Worm (Caenorhabditis elegans) whole organism, L2 larva: ENCODE measurements around the gene oac-38.

Experiments used
- C34F6.9 ChIP-seq: fragments of 150-350 bp; optimal IDR thresholded peaks from 2 replicates; lab custom pipeline; 2014; ENCODE audit warnings: missing biosample characterization, missing genetic modification characterization
- F13H6.1 ChIP-seq: sonication (generic microtip); optimal IDR thresholded peaks from 2 replicates; lab custom pipeline; 2016; ENCODE audit warnings: missing genetic modification characterization, missing compliant biosample characterization
- Y55F3AM.14 ChIP-seq: fragments of 200-800 bp; sonication (Bioruptor generic); optimal IDR thresholded peaks from 2 replicates; lab custom pipeline; 2018; ENCODE audit warnings: mild to moderate bottlenecking, missing genetic modification characterization, missing compliant biosample characterization
- ZK546.5 ChIP-seq: sonication (generic microtip); optimal IDR thresholded peaks from 2 replicates; lab custom pipeline; 2017; ENCODE audit warnings: missing biosample characterization, missing genetic modification characterization
- aly-2 ChIP-seq: fragments of 150-350 bp; optimal IDR thresholded peaks from 2 replicates; lab custom pipeline; 2014; ENCODE audit warnings: missing biosample characterization, missing genetic modification characterization
- ama-1 ChIP-seq: fragments of 150-350 bp; optimal IDR thresholded peaks from 2 replicates; lab custom pipeline; 2018; ENCODE audit warnings: inconsistent platforms
- blmp-1 ChIP-seq: sonication (generic microtip); optimal IDR thresholded peaks from 2 replicates; lab custom pipeline; 2017; ENCODE audit warnings: missing genetic modification characterization, mild to moderate bottlenecking, missing compliant biosample characterization, antibody characterized with exemption, moderate library complexity; ENCODE audit not compliant: insufficient read depth
- ceh-16 ChIP-seq: fragments of 150-350 bp; optimal IDR thresholded peaks from 2 replicates; lab custom pipeline; 2014; ENCODE audit warnings: missing biosample characterization, missing genetic modification characterization
- crh-2 ChIP-seq: sonication (generic microtip); optimal IDR thresholded peaks from 2 replicates; lab custom pipeline; 2017; ENCODE audit warnings: missing biosample characterization, missing genetic modification characterization
- egl-27 ChIP-seq: sonication (generic microtip); optimal IDR thresholded peaks from 3 replicates; lab custom pipeline; 2017; ENCODE audit warnings: missing biosample characterization, missing genetic modification reagents, missing genetic modification characterization
- elt-1 ChIP-seq: fragments of 150-350 bp; optimal IDR thresholded peaks from 2 replicates; lab custom pipeline; 2014; ENCODE audit warnings: missing biosample characterization, missing genetic modification characterization
- elt-3 ChIP-seq: sonication (generic microtip); optimal IDR thresholded peaks from 2 replicates; lab custom pipeline; 2017; ENCODE audit warnings: missing biosample characterization, missing genetic modification characterization
- gmeb-1 ChIP-seq: fragments of 150-350 bp; optimal IDR thresholded peaks from 2 replicates; lab custom pipeline; 2014; ENCODE audit warnings: missing biosample characterization, missing genetic modification characterization
- lin-11 ChIP-seq: fragments of 150-350 bp; sonication (generic microtip); optimal IDR thresholded peaks from 2 replicates; lab custom pipeline; 2014; ENCODE audit warnings: missing biosample characterization, missing genetic modification characterization, inconsistent platforms, mixed read lengths
- lin-13 ChIP-seq: fragments of 150-350 bp; optimal IDR thresholded peaks from 2 replicates; lab custom pipeline; 2014; ENCODE audit warnings: missing biosample characterization, missing genetic modification reagents, missing genetic modification characterization
- lin-39 ChIP-seq: fragments of 150-350 bp; optimal IDR thresholded peaks from 2 replicates; lab custom pipeline; 2014; ENCODE audit warnings: missing biosample characterization, missing genetic modification reagents, missing genetic modification characterization
- lsy-2 ChIP-seq, 2 experiments: fragments of 150-350 bp in 1 of 2; sonication (generic microtip) in 1 of 2; optimal IDR thresholded peaks; 2 replicates each; lab custom pipeline; 2014 to 2017; ENCODE audit warnings: missing biosample characterization in 2 of 2, missing genetic modification characterization in 2 of 2
- mbf-1 ChIP-seq: sonication (generic microtip); optimal IDR thresholded peaks from 2 replicates; lab custom pipeline; 2017; ENCODE audit warnings: missing biosample characterization, missing genetic modification characterization
- mdl-1 ChIP-seq, 2 experiments: fragments of 150-350 bp in 1 of 2; sonication (generic microtip) in 1 of 2; optimal IDR thresholded peaks; 2 replicates each; lab custom pipeline; 2017; ENCODE audit warnings: missing biosample characterization in 2 of 2, missing genetic modification characterization in 2 of 2
- nhr-10 ChIP-seq: sonication (generic microtip); optimal IDR thresholded peaks from 2 replicates; lab custom pipeline; 2017; ENCODE audit warnings: missing biosample characterization, missing genetic modification characterization
- nhr-11 ChIP-seq: fragments of 150-350 bp; optimal IDR thresholded peaks from 2 replicates; lab custom pipeline; 2014; ENCODE audit warnings: missing biosample characterization, missing genetic modification characterization
- nhr-129 ChIP-seq: fragments of 150-350 bp; optimal IDR thresholded peaks from 2 replicates; lab custom pipeline; 2014; ENCODE audit warnings: missing biosample characterization, missing genetic modification characterization
- nhr-21 ChIP-seq: fragments of 150-350 bp; optimal IDR thresholded peaks from 2 replicates; lab custom pipeline; 2014; ENCODE audit warnings: missing biosample characterization, missing genetic modification characterization
- nhr-23 ChIP-seq: fragments of 150-350 bp; optimal IDR thresholded peaks from 2 replicates; lab custom pipeline; 2014; ENCODE audit warnings: missing biosample characterization, missing genetic modification reagents, missing genetic modification characterization
- nhr-237 ChIP-seq: fragments of 150-350 bp; optimal IDR thresholded peaks from 2 replicates; lab custom pipeline; 2014; ENCODE audit warnings: missing biosample characterization, missing genetic modification characterization
- nhr-25 ChIP-seq: fragments of 150-350 bp; sonication (generic microtip); optimal IDR thresholded peaks from 3 replicates; lab custom pipeline; 2014; ENCODE audit warnings: missing biosample characterization, missing genetic modification characterization
- nhr-6 ChIP-seq: fragments of 150-350 bp; optimal IDR thresholded peaks from 2 replicates; lab custom pipeline; 2014; ENCODE audit warnings: missing biosample characterization, missing genetic modification characterization
- nhr-77 ChIP-seq: fragments of 150-350 bp; optimal IDR thresholded peaks from 2 replicates; lab custom pipeline; 2014; ENCODE audit warnings: missing biosample characterization, missing genetic modification characterization
- peb-1 ChIP-seq: fragments of 150-350 bp; optimal IDR thresholded peaks from 2 replicates; lab custom pipeline; 2014; ENCODE audit warnings: missing biosample characterization, missing genetic modification characterization
- sem-4 ChIP-seq: fragments of 150-350 bp; optimal IDR thresholded peaks from 2 replicates; lab custom pipeline; 2014; ENCODE audit warnings: missing biosample characterization, missing genetic modification reagents, missing genetic modification characterization
- skn-1 ChIP-seq: sonication (generic microtip); optimal IDR thresholded peaks from 2 replicates; lab custom pipeline; 2017; ENCODE audit warnings: missing biosample characterization, missing genetic modification characterization
- sma-3 ChIP-seq: sonication (generic microtip); optimal IDR thresholded peaks from 2 replicates; lab custom pipeline; 2016; ENCODE audit warnings: missing genetic modification reagents, missing genetic modification characterization, missing compliant biosample characterization
- snpc-4 ChIP-seq: fragments of 150-350 bp; optimal IDR thresholded peaks from 2 replicates; lab custom pipeline; 2014; ENCODE audit warnings: missing biosample characterization, missing genetic modification characterization
- unc-55 ChIP-seq: fragments of 150-350 bp; sonication (generic microtip); optimal IDR thresholded peaks from 3 replicates; lab custom pipeline; 2014; ENCODE audit warnings: missing biosample characterization, missing genetic modification reagents, missing genetic modification characterization
- zag-1 ChIP-seq: fragments of 150-350 bp; optimal IDR thresholded peaks from 2 replicates; lab custom pipeline; 2014; ENCODE audit warnings: missing biosample characterization, missing genetic modification characterization
- ztf-1 ChIP-seq: fragments of 200-800 bp; sonication (Bioruptor generic); conservative IDR thresholded peaks from 2 replicates; pipeline ENCODE4 v1.3.6; 2022; ENCODE audit warnings: missing genetic modification characterization, missing compliant biosample characterization
- ztf-4 ChIP-seq: fragments of 150-350 bp; optimal IDR thresholded peaks from 2 replicates; lab custom pipeline; 2014; ENCODE audit warnings: missing biosample characterization, missing genetic modification characterization

oac-38 gene

DNA sequence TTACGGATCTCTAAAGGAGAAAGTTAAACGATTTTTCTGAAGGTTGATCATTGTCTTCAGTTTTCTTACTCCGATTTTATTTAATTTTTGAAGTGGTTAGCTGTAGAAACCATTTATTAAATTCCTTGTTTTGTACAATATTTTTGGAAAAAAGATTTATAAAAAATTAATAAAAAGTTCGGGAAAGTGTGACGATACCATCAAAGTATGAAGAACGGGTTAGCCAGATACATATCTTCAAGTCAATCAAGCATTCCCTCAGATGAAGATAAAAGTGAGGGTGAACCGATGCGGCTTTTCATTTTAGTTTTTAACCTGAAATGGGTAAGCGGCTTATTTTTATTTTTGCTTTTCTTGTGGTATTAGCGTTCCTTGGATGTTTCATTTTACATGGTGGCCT is 12.3 kb upstream of the oac-38 start, which contains the start of gene R05A10.6:
R05A10.6 (plus strand) TSS at position 301 of the 400 bp plus-strand sequence.
- TF ChIP-seq skn-1 (tag; lab: Kevin White, UChicago) (no peak), nhr-23 (tag; lab: Kevin White, UChicago) (no peak), egl-27 (tag; lab: Kevin White, UChicago) (no peak), nhr-129 (tag; lab: Kevin White, UChicago) (no peak), lin-11 (tag; lab: Kevin White, UChicago) (no peak), C34F6.9 (tag; lab: Kevin White, UChicago) (no peak), ztf-1 (GFP tag; lab: Robert Waterston, UW) (no peak), nhr-77 (tag; lab: Kevin White, UChicago) (no peak), lin-39 (no peak), Y55F3AM.14 (GFP tag; lab: Kevin White, UChicago) (no peak), gmeb-1 (tag; lab: Kevin White, UChicago) (no peak), nhr-237 (tag; lab: Kevin White, UChicago) (no peak), nhr-10 (tag; lab: Kevin White, UChicago) (no peak), lin-13 (GFP tag; lab: Kevin White, UChicago) (no peak), ZK546.5 (tag; lab: Kevin White, UChicago) (no peak)

DNA sequence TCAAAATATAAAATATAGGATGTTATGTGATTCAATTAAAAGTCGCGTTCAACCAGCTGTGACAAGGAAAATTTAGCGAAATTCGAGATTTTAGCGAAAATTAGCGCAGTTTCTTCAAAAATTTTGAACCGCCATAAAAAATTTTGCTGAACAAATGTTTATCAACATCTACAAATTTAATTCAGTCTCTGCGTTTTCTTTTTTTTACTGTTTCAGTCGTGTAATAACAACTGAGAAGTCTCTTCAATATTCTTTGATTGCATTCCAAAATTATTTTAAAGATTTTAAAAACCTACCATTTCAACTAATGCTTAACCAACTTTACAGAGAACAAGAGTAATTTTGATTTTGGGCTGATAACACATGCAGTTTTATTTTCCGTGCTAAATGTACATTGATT is 10.9 kb upstream of the oac-38 start:
- no peak for TF ChIP-seq ama-1 (lab: Kevin White, UChicago)
- TF ChIP-seq snpc-4 (tag; lab: Kevin White, UChicago), result no peak
- TF ChIP-seq Y55F3AM.14 (GFP tag; lab: Kevin White, UChicago), result no peak
- no peak for TF ChIP-seq crh-2 (tag; lab: Kevin White, UChicago)
- no peak for TF ChIP-seq F13H6.1 (tag; lab: Kevin White, UChicago)
- TF ChIP-seq nhr-21 (tag; lab: Kevin White, UChicago), result no peak
- no peak for TF ChIP-seq nhr-25 (tag; lab: Kevin White, UChicago)
- TF ChIP-seq sem-4 (tag; lab: Kevin White, UChicago), result no peak
- TF ChIP-seq unc-55 (GFP tag; lab: Kevin White, UChicago), result no peak

DNA sequence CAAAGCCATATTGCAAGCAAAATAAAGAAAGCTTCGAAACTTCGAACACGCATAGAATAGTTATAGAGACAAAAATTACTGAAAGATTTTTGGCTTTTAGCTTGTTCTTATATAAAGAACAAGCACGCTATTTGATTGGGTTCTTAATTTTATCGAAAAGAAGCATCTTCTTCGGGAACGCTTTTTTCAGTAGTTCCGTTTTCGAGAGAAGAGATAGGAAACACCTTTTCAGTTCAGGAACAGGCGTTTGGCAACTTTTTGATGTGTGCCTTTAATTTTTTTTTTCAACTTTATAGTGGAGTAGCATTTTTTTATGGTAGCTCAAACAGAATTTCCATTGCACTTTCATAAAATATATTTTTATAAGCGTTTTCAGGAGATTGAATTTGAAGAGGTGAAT is 9.6 kb upstream of the oac-38 start, which contains the start of gene R05A10.7:
R05A10.7 (minus strand) TSS at position 101 of the 400 bp plus-strand sequence.
- TF ChIP-seq ztf-4 (tag; lab: Kevin White, UChicago) (no peak), blmp-1 (no peak), nhr-25 (tag; lab: Kevin White, UChicago) (no peak), lin-11 (tag; lab: Kevin White, UChicago) (no peak), elt-1 (tag; lab: Kevin White, UChicago) (no peak), lsy-2 (tag; optimal IDR thresholded peaks at IDR 0.05; lab: Kevin White, UChicago) (no peak), lin-13 (GFP tag; lab: Kevin White, UChicago) (no peak), Y55F3AM.14 (GFP tag; lab: Kevin White, UChicago) (no peak), ztf-1 (GFP tag; lab: Robert Waterston, UW) (no peak), zag-1 (tag; lab: Kevin White, UChicago) (no peak), lin-39 (no peak), crh-2 (tag; lab: Kevin White, UChicago) (no peak)
- TF ChIP-seq, all 48 proteins: peak for 0

ce11 chrIV:14158086-14158485 is 4.9 kb upstream of the oac-38 start, which contains the start of gene R05A10.8:
R05A10.8 (minus strand) TSS chrIV:14158186.
- TF ChIP-seq nhr-10 (tag; lab: Kevin White, UChicago) (no peak), aly-2 (tag; lab: Kevin White, UChicago) (no peak), mbf-1 (tag; lab: Kevin White, UChicago) (no peak), sem-4 (tag; lab: Kevin White, UChicago) (no peak), mdl-1 (tag; optimal IDR thresholded peaks at IDR 0.05; lab: Kevin White, UChicago) (no peak), nhr-21 (tag; lab: Kevin White, UChicago) (no peak), nhr-25 (tag; lab: Kevin White, UChicago) (no peak), sma-3 (GFP tag; lab: Kevin White, UChicago) (no peak), blmp-1 (no peak), peb-1 (tag; lab: Kevin White, UChicago) (no peak), nhr-6 (tag; lab: Kevin White, UChicago) (no peak), elt-3 (tag; lab: Kevin White, UChicago) (no peak), lsy-2 (tag; optimal IDR thresholded peaks at IDR 0.05; lab: Kevin White, UChicago) (no peak), nhr-11 (tag; lab: Kevin White, UChicago) (no peak), snpc-4 (tag; lab: Kevin White, UChicago) (no peak), ceh-16 (tag; lab: Kevin White, UChicago) (no peak), ztf-4 (tag; lab: Kevin White, UChicago) (no peak), ama-1 (lab: Kevin White, UChicago) (no peak), nhr-77 (tag; lab: Kevin White, UChicago) (no peak)
